Fruit fly (Drosophila melanogaster): ENCODE data around the gene CG14130.

Gene CG14130

dm6 chr3L:11815220-11815797 lies at the start of gene CG14130 (continued):
- TF ChIP-seq Lim3 (GFP tag; IDR thresholded peaks at IDR 0.05) (no peak), CG34422 (GFP tag; IDR thresholded peaks at IDR 0.05) (peak; percentile 56; the same call in 1 of the 3 replicates), inv (GFP tag; IDR thresholded peaks at IDR 0.05; ENCODE audit: partially characterized antibody) (peak; percentile 79), zen (tag; optimal IDR thresholded peaks at IDR 0.05) (peak; percentile 22), dysf (GFP tag; IDR thresholded peaks at IDR 0.05) (no peak), gfzf (GFP tag; optimal IDR thresholded peaks at IDR 0.05) (peak; percentile 18), luna (GFP tag; optimal IDR thresholded peaks at IDR 0.05) (no peak), CG17829 (tag; optimal IDR thresholded peaks at IDR 0.05) (no peak), Bteb2 (GFP tag; optimal IDR thresholded peaks at IDR 0.05) (no peak), CG11504 (tag; optimal IDR thresholded peaks at IDR 0.05) (peak; percentile 94), sisA (GFP tag; IDR thresholded peaks at IDR 0.05) (no peak), wdn (GFP tag; IDR thresholded peaks at IDR 0.05) (no peak), Awh (GFP tag; IDR thresholded peaks at IDR 0.05) (no peak), CG15514 (GFP tag; optimal IDR thresholded peaks at IDR 0.05) (peak; percentile 52), CTCF (GFP tag; optimal IDR thresholded peaks at IDR 0.05) (peak; percentile 28), CG9797 (GFP tag; optimal IDR thresholded peaks at IDR 0.05) (peak; percentile 4), CG14860 (GFP tag; IDR thresholded peaks at IDR 0.05; ENCODE audit: partially characterized antibody) (peak; percentile 91), CG11093 (GFP tag; IDR thresholded peaks at IDR 0.05) (no peak), hb (GFP tag; IDR thresholded peaks at IDR 0.05; ENCODE audit: partially characterized antibody) (peak; percentile 87), ato (GFP tag; IDR thresholded peaks at IDR 0.05; ENCODE audit: partially characterized antibody) (peak; percentile 91), CG15269 (tag; optimal IDR thresholded peaks at IDR 0.05) (no peak), bcd (GFP tag; optimal IDR thresholded peaks at IDR 0.05) (peak; percentile 76), zfh2 (GFP tag; optimal IDR thresholded peaks at IDR 0.05) (no peak), chinmo (GFP tag; IDR thresholded peaks at IDR 0.05; ENCODE audit: partially characterized antibody) (peak; percentile 92), Xbp1 (GFP tag; optimal IDR thresholded peaks at IDR 0.05) (peak; percentile 31), CG13287 (GFP tag; IDR thresholded peaks at IDR 0.05; ENCODE audit: partially characterized antibody) (peak; percentile 98), klu (GFP tag; IDR thresholded peaks at IDR 0.05) (no peak), CG12659 (GFP tag; optimal IDR thresholded peaks at IDR 0.05) (peak; percentile 39), knrl (GFP tag; IDR thresholded peaks at IDR 0.05; ENCODE audit: partially characterized antibody) (peak; percentile 84), CG6791 (GFP tag; IDR thresholded peaks at IDR 0.05; ENCODE audit: partially characterized antibody) (peak; percentile 94), CG12744 (GFP tag; optimal IDR thresholded peaks at IDR 0.05) (no peak), Camta (GFP tag; optimal IDR thresholded peaks at IDR 0.05) (no peak), CG7963 (GFP tag; IDR thresholded peaks at IDR 0.05; ENCODE audit: partially characterized antibody) (peak; percentile 91), Opbp (GFP tag; IDR thresholded peaks at IDR 0.05; ENCODE audit: partially characterized antibody) (peak; percentile 92), Dll (GFP tag; IDR thresholded peaks at IDR 0.05; ENCODE audit: partially characterized antibody) (peak; percentile 94), Oli (tag; optimal IDR thresholded peaks at IDR 0.05) (no peak), Bdp1 (GFP tag; optimal IDR thresholded peaks at IDR 0.05) (no peak), sob (GFP tag; IDR thresholded peaks at IDR 0.05) (no peak), sna (GFP tag; IDR thresholded peaks at IDR 0.05; ENCODE audit: partially characterized antibody) (peak; percentile 96), MBD-R2 (GFP tag; IDR thresholded peaks at IDR 0.05) (peak; percentile 92), gcm (GFP tag; optimal IDR thresholded peaks at IDR 0.05) (no peak), Dp (GFP tag; optimal IDR thresholded peaks at IDR 0.05) (peak; percentile 96), nerfin-2 (GFP tag; IDR thresholded peaks at IDR 0.05; ENCODE audit: partially characterized antibody) (peak; percentile 91), unc-4 (GFP tag; IDR thresholded peaks at IDR 0.05; ENCODE audit: partially characterized antibody) (peak; percentile 92), CG16863 (GFP tag; optimal IDR thresholded peaks at IDR 0.05) (no peak), Dref (GFP tag; IDR thresholded peaks at IDR 0.05) (peak; percentile 98), Bgb (GFP tag; IDR thresholded peaks at IDR 0.05; ENCODE audit: partially characterized antibody) (peak; percentile 95), kah (GFP tag; optimal IDR thresholded peaks at IDR 0.05) (no peak), CG7928 (GFP tag; optimal IDR thresholded peaks at IDR 0.05) (no peak)

Measured in whole organism, embryonic.